Worm (Caenorhabditis elegans) whole organism, early embryonic: Measurements from ENCODE around the gene egl-5.

Source experiments
- B0310.2 ChIP-seq: sonication (generic microtip); optimal IDR thresholded peaks from 2 replicates; lab custom pipeline; 2016; ENCODE audit warnings: mild to moderate bottlenecking, missing genetic modification characterization, missing compliant biosample characterization
- F13C5.2 ChIP-seq: sonication (generic microtip); optimal IDR thresholded peaks from 2 replicates; lab custom pipeline; 2017; ENCODE audit warnings: mild to moderate bottlenecking, missing genetic modification characterization, inconsistent platforms, missing compliant biosample characterization
- aly-1 ChIP-seq: sonication (generic microtip); optimal IDR thresholded peaks from 2 replicates; lab custom pipeline; 2016; ENCODE audit warnings: missing genetic modification characterization, missing compliant biosample characterization
- ama-1 ChIP-seq: fragments of 150-350 bp; optimal IDR thresholded peaks from 2 replicates; lab custom pipeline; 2014
- ceh-13 ChIP-seq: fragments of 200-800 bp; sonication (Bioruptor generic); optimal IDR thresholded peaks from 2 replicates; lab custom pipeline; 2018; ENCODE audit warnings: mild to moderate bottlenecking, missing genetic modification characterization, missing compliant biosample characterization
- ceh-36 ChIP-seq: sonication (generic microtip); optimal IDR thresholded peaks from 2 replicates; lab custom pipeline; 2016; ENCODE audit warnings: missing genetic modification characterization, inconsistent platforms, missing compliant biosample characterization
- ets-7 ChIP-seq: sonication (generic microtip); optimal IDR thresholded peaks from 2 replicates; lab custom pipeline; 2016; ENCODE audit warnings: missing genotype, missing genetic modification characterization, missing compliant biosample characterization
- flt-1 ChIP-seq: fragments of 200-800 bp; sonication (Bioruptor generic); IDR thresholded peaks from 2 replicates; pipeline ENCODE4 v1.3.6; 2022; ENCODE audit warnings: missing genetic modification characterization, missing compliant biosample characterization
- hmbx-1 ChIP-seq: sonication (generic microtip); optimal IDR thresholded peaks from 2 replicates; lab custom pipeline; 2016; ENCODE audit warnings: mild to moderate bottlenecking, missing genetic modification characterization, missing compliant biosample characterization
- hmg-4 ChIP-seq: fragments of 200-800 bp; sonication (Bioruptor generic); optimal IDR thresholded peaks from 2 replicates; lab custom pipeline; 2018; ENCODE audit warnings: mild to moderate bottlenecking, missing genetic modification characterization, missing compliant biosample characterization
- hnd-1 ChIP-seq: sonication (generic microtip); optimal IDR thresholded peaks from 2 replicates; lab custom pipeline; 2016; ENCODE audit warnings: missing genetic modification characterization, missing compliant biosample characterization
- pes-1 ChIP-seq: fragments of 200-800 bp; sonication (Bioruptor generic); IDR thresholded peaks from 2 replicates; pipeline ENCODE4 v1.3.6; 2022; ENCODE audit warnings: missing genetic modification reagents, missing genetic modification characterization, missing compliant biosample characterization
- scrt-1 ChIP-seq: fragments of 200-800 bp; sonication (Bioruptor generic); IDR thresholded peaks from 2 replicates; pipeline ENCODE4 v1.3.6; 2022; ENCODE audit warnings: missing genetic modification characterization, missing compliant biosample characterization
- sea-1 ChIP-seq: fragments of 200-800 bp; sonication (Bioruptor generic); conservative IDR thresholded peaks from 2 replicates; pipeline ENCODE4 v1.3.6; 2022; ENCODE audit warnings: missing genetic modification characterization, missing compliant biosample characterization
- tbx-11 ChIP-seq: fragments of 200-800 bp; sonication (Bioruptor generic); IDR thresholded peaks from 2 replicates; pipeline ENCODE4 v1.3.6; 2022; ENCODE audit warnings: missing genetic modification characterization, missing compliant biosample characterization
- tbx-37 ChIP-seq: fragments of 200-800 bp; sonication (Bioruptor generic); conservative IDR thresholded peaks from 2 replicates; pipeline ENCODE4 v1.3.6; 2022; ENCODE audit warnings: missing genetic modification reagents, missing genetic modification characterization, missing compliant biosample characterization
- tra-4 ChIP-seq: sonication (generic microtip); optimal IDR thresholded peaks from 2 replicates; lab custom pipeline; 2017; ENCODE audit warnings: missing genetic modification characterization, missing compliant biosample characterization

Gene egl-5

DNA sequence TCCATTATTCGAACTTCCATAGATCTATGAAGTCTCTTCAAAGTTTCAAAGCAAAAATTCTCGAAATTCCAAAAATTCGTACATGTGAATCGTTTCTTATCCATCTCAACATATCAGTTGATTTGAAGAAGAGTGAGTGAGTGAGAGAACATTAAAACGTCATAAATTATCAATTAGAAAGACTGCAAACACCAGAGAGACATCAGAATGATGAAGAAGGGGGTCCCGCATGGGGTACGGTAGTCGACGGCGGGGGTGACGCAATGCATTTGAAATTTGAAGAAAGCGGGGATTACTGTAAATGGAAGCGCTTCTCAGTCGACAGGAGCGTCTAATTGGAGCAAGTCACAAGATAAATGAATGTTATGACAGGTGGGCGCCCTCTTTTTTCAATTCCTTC, 23.7 kb upstream of the egl-5 start:
- TF ChIP-seq tbx-37 (GFP tag; lab: Robert Waterston, UW) (no peak), hnd-1 (no peak), F13C5.2 (tag; lab: Kevin White, UChicago) (no peak), B0310.2 (tag; lab: Kevin White, UChicago) (no peak), hmbx-1 (no peak)

DNA sequence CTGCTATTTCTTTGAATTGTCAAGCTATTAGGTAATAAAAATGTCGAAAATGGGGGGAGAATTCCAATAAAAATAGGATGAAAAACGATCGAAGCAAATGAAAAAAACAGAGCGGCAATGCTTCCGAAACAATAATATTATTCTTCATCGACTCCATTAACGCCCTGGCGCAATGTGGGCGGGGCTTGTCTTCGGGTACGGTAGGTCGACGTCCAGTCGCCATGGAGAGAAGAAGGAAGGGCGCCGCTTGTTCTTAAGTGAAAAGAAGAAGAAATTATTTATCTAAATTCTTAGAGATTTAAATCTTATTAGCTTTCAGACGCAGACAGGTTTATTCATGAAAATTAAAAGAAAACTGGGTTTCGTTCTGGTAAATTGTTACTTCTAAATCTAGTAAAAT, 22.0 kb upstream of the egl-5 start:
- TF ChIP-seq B0310.2 (tag; lab: Kevin White, UChicago) (no peak), sea-1 (GFP tag; lab: Robert Waterston, UW) (no peak), ets-7 (tag; lab: Kevin White, UChicago) (no peak), ama-1 (no peak), flt-1 (GFP tag; lab: Robert Waterston, UW) (no peak), tbx-37 (GFP tag; lab: Robert Waterston, UW) (no peak), scrt-1 (no peak), tbx-11 (GFP tag; lab: Robert Waterston, UW) (no peak), pes-1 (GFP tag; lab: Robert Waterston, UW) (no peak)

DNA sequence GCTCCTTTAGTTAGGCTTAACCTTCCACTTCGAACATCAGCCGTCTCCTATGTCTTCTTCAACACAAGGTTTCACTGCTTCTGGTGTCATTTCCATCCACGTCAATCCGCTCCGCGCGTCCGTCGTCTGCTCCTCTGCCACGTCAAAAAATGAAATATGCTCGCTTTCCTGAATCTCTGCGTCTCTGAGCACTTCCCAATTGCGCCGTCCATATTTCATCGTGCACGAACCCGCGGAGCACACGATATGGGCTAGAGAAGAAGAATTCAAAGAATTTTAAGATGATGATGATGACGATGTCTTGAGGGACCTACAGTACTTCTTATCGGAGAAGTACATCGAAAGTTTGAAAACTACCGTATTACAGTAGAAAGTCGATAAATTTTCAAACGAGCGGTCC, 21.2 kb upstream of the egl-5 start:
- TF ChIP-seq ceh-13 (GFP tag; lab: Kevin White, UChicago), result no peak
- TF ChIP-seq pes-1 (GFP tag; lab: Robert Waterston, UW), result no peak
- TF ChIP-seq aly-1 (tag; lab: Kevin White, UChicago), result no peak
- TF ChIP-seq tbx-37 (GFP tag; lab: Robert Waterston, UW), result no peak
- no peak for TF ChIP-seq hmg-4 (GFP tag; lab: Kevin White, UChicago)
- no peak for TF ChIP-seq hmbx-1
- no peak for TF ChIP-seq ama-1
- no peak for TF ChIP-seq flt-1 (GFP tag; lab: Robert Waterston, UW)
- no peak for TF ChIP-seq ceh-36
- no peak for TF ChIP-seq F13C5.2 (tag; lab: Kevin White, UChicago)
- no peak for TF ChIP-seq tbx-11 (GFP tag; lab: Robert Waterston, UW)
- no peak for TF ChIP-seq sea-1 (GFP tag; lab: Robert Waterston, UW)
- TF ChIP-seq tra-4 (tag; lab: Kevin White, UChicago), result no peak
- TF ChIP-seq scrt-1, result no peak
- TF ChIP-seq hnd-1, result no peak

DNA sequence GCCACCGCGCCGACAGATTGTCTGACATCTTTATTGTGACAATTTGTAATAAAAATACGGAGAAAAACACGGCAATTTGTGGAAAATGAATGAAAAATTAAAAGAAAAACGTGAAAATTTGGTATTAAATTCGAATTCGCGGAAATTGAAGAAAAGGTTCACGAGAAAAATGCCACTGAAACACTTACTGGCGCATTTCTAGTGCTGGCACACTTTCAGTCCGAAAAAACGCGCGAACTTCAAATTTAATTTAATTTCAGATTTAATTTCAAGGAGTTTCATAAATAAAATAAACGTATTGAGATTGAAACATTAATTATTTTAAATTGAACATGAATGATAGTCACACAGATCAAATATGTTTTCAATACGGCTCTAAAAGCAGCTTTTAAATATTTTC, 18.9 kb upstream of the egl-5 start, which contains the start of gene cyk-7:
cyk-7 (minus strand) TSS at position 99 of the 400 bp plus-strand sequence.
- TF ChIP-seq tra-4 (tag; lab: Kevin White, UChicago), result no peak
- TF ChIP-seq hmbx-1, result no peak
- TF ChIP-seq tbx-37 (GFP tag; lab: Robert Waterston, UW), result no peak
- no peak for TF ChIP-seq tbx-11 (GFP tag; lab: Robert Waterston, UW)
- TF ChIP-seq B0310.2 (tag; lab: Kevin White, UChicago), result no peak
- no peak for TF ChIP-seq ama-1
- no peak for TF ChIP-seq hnd-1
- no peak for TF ChIP-seq pes-1 (GFP tag; lab: Robert Waterston, UW)
- TF ChIP-seq scrt-1, result no peak

DNA sequence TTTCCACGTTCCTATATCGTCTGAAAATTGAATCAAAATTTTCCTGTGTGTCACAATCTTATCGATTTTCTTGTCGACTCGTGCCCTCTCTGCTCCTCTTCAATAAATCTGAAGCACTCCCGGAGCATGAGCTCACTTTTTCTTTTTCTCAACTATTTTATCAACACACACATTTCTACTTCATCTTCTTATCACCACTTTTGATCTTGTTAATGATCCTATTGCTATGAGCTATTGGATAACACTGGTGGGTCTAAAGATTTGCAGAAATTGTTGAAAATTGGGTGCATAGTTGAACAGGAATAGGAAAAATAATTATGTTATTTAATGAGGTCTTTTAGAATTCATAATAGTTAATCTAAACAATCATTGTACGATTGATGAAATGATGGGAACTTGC, 8.9 kb upstream of the egl-5 start:
- TF ChIP-seq B0310.2 (tag; lab: Kevin White, UChicago), result no peak
- no peak for TF ChIP-seq aly-1 (tag; lab: Kevin White, UChicago)

- TF ChIP-seq hmg-4 (GFP tag; lab: Kevin White, UChicago) (no peak), B0310.2 (tag; lab: Kevin White, UChicago) (no peak), scrt-1 (no peak), flt-1 (GFP tag; lab: Robert Waterston, UW) (no peak), hmbx-1 (no peak), tbx-11 (GFP tag; lab: Robert Waterston, UW) (no peak), sea-1 (GFP tag; lab: Robert Waterston, UW) (no peak), ceh-13 (GFP tag; lab: Kevin White, UChicago) (no peak), hnd-1 (no peak), ets-7 (tag; lab: Kevin White, UChicago) (no peak)
These were observed 7.2 kb upstream of the egl-5 start for ce11 chrIII:7806947-7807346.

DNA sequence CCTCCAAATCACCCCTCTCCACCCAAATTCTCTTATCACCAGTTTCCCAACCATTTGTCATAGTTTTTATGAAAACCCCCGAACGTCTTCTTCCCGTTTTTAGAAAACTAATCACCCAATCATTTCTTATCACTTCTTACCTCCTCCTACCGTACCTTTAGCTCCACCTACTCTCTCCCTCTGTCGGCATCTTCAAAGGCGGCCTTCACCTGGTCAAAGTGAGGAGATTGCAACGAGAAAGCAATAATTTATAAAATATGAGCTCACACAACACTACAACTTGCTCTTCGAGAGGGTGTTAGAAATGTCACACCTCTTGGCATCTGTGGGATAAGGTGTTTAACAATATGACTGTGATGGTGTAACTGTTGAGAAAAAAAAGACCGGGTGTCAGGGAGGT, 5.1 kb upstream of the egl-5 start:
- TF ChIP-seq pes-1 (GFP tag; lab: Robert Waterston, UW) (no peak), ceh-13 (GFP tag; lab: Kevin White, UChicago) (no peak), ama-1 (no peak), hmbx-1 (no peak), hmg-4 (GFP tag; lab: Kevin White, UChicago) (no peak), F13C5.2 (tag; lab: Kevin White, UChicago) (no peak), flt-1 (GFP tag; lab: Robert Waterston, UW) (no peak), ceh-36 (no peak)

ce11 chrIII:7812208-7812880, 1.8 kb upstream of the egl-5 start:
- TF ChIP-seq tbx-37 (GFP tag; lab: Robert Waterston, UW), result no peak
- no peak for TF ChIP-seq ceh-36
- no peak for TF ChIP-seq sea-1 (GFP tag; lab: Robert Waterston, UW)
- TF ChIP-seq ceh-13 (GFP tag; lab: Kevin White, UChicago), result no peak

DNA sequence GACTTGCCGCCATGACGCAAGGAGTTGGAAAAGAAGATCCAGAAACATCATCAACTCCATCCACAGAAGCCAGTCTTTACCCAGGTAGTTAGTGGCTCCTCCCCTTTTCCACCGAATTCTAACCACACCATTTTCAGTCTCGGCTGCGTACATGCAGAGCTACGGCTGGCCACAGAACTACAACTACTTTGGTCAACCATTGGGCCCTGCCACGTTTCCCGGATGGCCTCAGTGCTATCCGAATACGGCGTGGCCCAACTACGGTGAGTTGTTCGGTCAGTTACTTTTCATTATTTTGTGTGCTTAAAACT, 837 bp downstream of the egl-5 start:
- TF ChIP-seq hmg-4 (GFP tag; lab: Kevin White, UChicago), result no peak
- no peak for TF ChIP-seq F13C5.2 (tag; lab: Kevin White, UChicago)
- no peak for TF ChIP-seq tra-4 (tag; lab: Kevin White, UChicago)
- no peak for TF ChIP-seq B0310.2 (tag; lab: Kevin White, UChicago)
- TF ChIP-seq scrt-1, result no peak
- TF ChIP-seq flt-1 (GFP tag; lab: Robert Waterston, UW), result no peak
- TF ChIP-seq ceh-13 (GFP tag; lab: Kevin White, UChicago), result no peak
- TF ChIP-seq hnd-1, result no peak
- TF ChIP-seq sea-1 (GFP tag; lab: Robert Waterston, UW), result no peak
- TF ChIP-seq aly-1 (tag; lab: Kevin White, UChicago), result no peak
- no peak for TF ChIP-seq hmbx-1
- TF ChIP-seq tbx-11 (GFP tag; lab: Robert Waterston, UW), result no peak
- no peak for TF ChIP-seq ama-1
